Worm (Caenorhabditis elegans): ENCODE measurements around the gene T04A6.3.
A peak's percentile ranks its signal among the peaks of the same experiment; 100 is the strongest.

ce11 chrIII:7642015-7642414 is 33.9 kb upstream of the T04A6.3 start:
- TF ChIP-seq mdl-1 (tag; optimal IDR thresholded peaks at IDR 0.05) (peak; percentile 45), snpc-4 (tag; optimal IDR thresholded peaks at IDR 0.05) (no peak)
